Fruit fly (Drosophila melanogaster) whole organism, embryonic: Measurements from ENCODE around the gene sip3.

ENCODE experiments used
- Atf6 ChIP-seq: fragments of 200-800 bp; sonication (Bioruptor generic); IDR thresholded peaks from 2 replicates; pipeline ENCODE4 v1.3.6; 2022; ENCODE audit warnings: missing biosample characterization, missing genetic modification characterization
- C15 ChIP-seq: fragments of 200-800 bp; sonication (Bioruptor generic); IDR thresholded peaks from 3 replicates; pipeline ENCODE4 v1.3.6; 2022; ENCODE audit warnings: missing biosample characterization, missing genetic modification characterization
- CG10462 ChIP-seq: fragments of 200-800 bp; sonication (Bioruptor generic); optimal IDR thresholded peaks from 2 replicates; lab custom pipeline; 2016; ENCODE audit warnings: missing biosample characterization, missing genetic modification characterization
- CG11723 ChIP-seq: fragments of 200-800 bp; sonication (Bioruptor generic); optimal IDR thresholded peaks from 2 replicates; lab custom pipeline; 2017; ENCODE audit warnings: missing biosample characterization, mild to moderate bottlenecking, missing genetic modification characterization
- CG13123 ChIP-seq: fragments of 200-800 bp; sonication (Bioruptor generic); optimal IDR thresholded peaks from 2 replicates; lab custom pipeline; 2016; ENCODE audit warnings: missing biosample characterization, missing genetic modification characterization
- CG14667 ChIP-seq: fragments of 200-800 bp; sonication (Bioruptor generic); IDR thresholded peaks from 2 replicates; pipeline ENCODE4 v1.3.6; 2022; ENCODE audit warnings: missing biosample characterization, missing genetic modification characterization
- CG15514 ChIP-seq: fragments of 200-800 bp; sonication (Bioruptor generic); optimal IDR thresholded peaks from 3 replicates; lab custom pipeline; 2017; ENCODE audit warnings: missing biosample characterization, missing genetic modification characterization, mild to moderate bottlenecking, moderate library complexity, missing genetic modification reagents
- CG1603 ChIP-seq: fragments of 200-800 bp; sonication (Bioruptor generic); optimal IDR thresholded peaks from 2 replicates; lab custom pipeline; 2019; ENCODE audit warnings: missing biosample characterization, mild to moderate bottlenecking, missing genetic modification characterization, moderate library complexity
- CG16813 ChIP-seq: fragments of 200-800 bp; sonication (Bioruptor generic); IDR thresholded peaks from 3 replicates; pipeline ENCODE4 v1.3.6; 2022; ENCODE audit warnings: missing biosample characterization, missing genetic modification characterization; ENCODE audit not compliant: partially characterized antibody
- CG2116 ChIP-seq: fragments of 200-800 bp; sonication (Bioruptor generic); optimal IDR thresholded peaks from 3 replicates; lab custom pipeline; 2018; ENCODE audit warnings: missing biosample characterization, mild to moderate bottlenecking, missing genetic modification characterization
- CG3065 ChIP-seq: fragments of 200-800 bp; sonication (Bioruptor generic); optimal IDR thresholded peaks from 2 replicates; lab custom pipeline; 2016; ENCODE audit warnings: missing biosample characterization, missing genetic modification characterization
- CG32532 ChIP-seq: fragments of 200-800 bp; sonication (Bioruptor generic); IDR thresholded peaks from 2 replicates; pipeline ENCODE4 v1.3.6; 2022; ENCODE audit warnings: missing biosample characterization, missing genetic modification characterization
- CG3995 ChIP-seq: fragments of 200-800 bp; sonication (Bioruptor generic); optimal IDR thresholded peaks from 3 replicates; lab custom pipeline; 2016; ENCODE audit warnings: missing biosample characterization, missing genetic modification characterization
- CG6254 ChIP-seq: fragments of 200-800 bp; sonication (Bioruptor generic); optimal IDR thresholded peaks from 3 replicates; lab custom pipeline; 2017; ENCODE audit warnings: mild to moderate bottlenecking, missing biosample characterization, missing genetic modification reagents, missing genetic modification characterization
- CG6689 ChIP-seq: fragments of 200-800 bp; sonication (Bioruptor generic); IDR thresholded peaks from 2 replicates; pipeline ENCODE4 v1.3.6; 2022; ENCODE audit warnings: missing biosample characterization, missing genetic modification characterization
- CG7556 ChIP-seq: fragments of 200-800 bp; sonication (Bioruptor generic); optimal IDR thresholded peaks from 2 replicates; lab custom pipeline; 2017; ENCODE audit warnings: missing biosample characterization, mild to moderate bottlenecking, missing genetic modification characterization
- CG8388 ChIP-seq: fragments of 200-800 bp; sonication (Bioruptor generic); optimal IDR thresholded peaks from 2 replicates; lab custom pipeline; 2019; ENCODE audit warnings: missing biosample characterization, mild to moderate bottlenecking, missing genetic modification characterization, moderate library complexity
- CG9437 ChIP-seq: fragments of 200-800 bp; sonication (Bioruptor generic); optimal IDR thresholded peaks from 2 replicates; lab custom pipeline; 2018; ENCODE audit warnings: missing biosample characterization, mild to moderate bottlenecking, missing genetic modification characterization
- Camta ChIP-seq: fragments of 200-800 bp; sonication (Bioruptor generic); optimal IDR thresholded peaks from 2 replicates; lab custom pipeline; 2016; ENCODE audit warnings: missing biosample characterization, missing genetic modification characterization
- D ChIP-seq, 2 experiments: fragments of 200-800 bp in 1 of 2; fragments of >200 bp in 1 of 2; sonication (Bioruptor generic) in 1 of 2; optimal IDR thresholded peaks; 2 replicates in 1 of 2; 3 replicates in 1 of 2; lab custom pipeline; 2017; ENCODE audit warnings: mild to moderate bottlenecking in 1 of 2, missing biosample characterization in 1 of 2, missing genetic modification characterization in 1 of 2, missing genetic modification reagents in 1 of 2
- E2f1 ChIP-seq: fragments of 200-800 bp; sonication (Bioruptor generic); IDR thresholded peaks from 2 replicates; pipeline ENCODE4 v1.3.6; 2022; ENCODE audit warnings: missing biosample characterization, missing genetic modification characterization
- E2f2 ChIP-seq: fragments of 200-800 bp; sonication (Bioruptor generic); IDR thresholded peaks from 2 replicates; pipeline ENCODE4 v1.3.6; 2022; ENCODE audit warnings: missing biosample characterization, missing genetic modification characterization
- ERR ChIP-seq: fragments of 200-800 bp; sonication (Bioruptor generic); optimal IDR thresholded peaks from 2 replicates; lab custom pipeline; 2016; ENCODE audit warnings: missing biosample characterization, missing genetic modification characterization
- Elba2 ChIP-seq: fragments of 200-800 bp; sonication (Bioruptor generic); optimal IDR thresholded peaks from 3 replicates; lab custom pipeline; 2016; ENCODE audit warnings: missing biosample characterization, missing genetic modification characterization
- Jarid2 ChIP-seq: fragments of 200-800 bp; sonication (Bioruptor generic); optimal IDR thresholded peaks from 3 replicates; lab custom pipeline; 2017; ENCODE audit warnings: mild to moderate bottlenecking, missing biosample characterization, missing genetic modification reagents, missing genetic modification characterization
- Lhr ChIP-seq: fragments of 200-800 bp; sonication (Bioruptor generic); optimal IDR thresholded peaks from 3 replicates; lab custom pipeline; 2017; ENCODE audit warnings: mild to moderate bottlenecking, missing biosample characterization, missing genetic modification reagents, missing genetic modification characterization
- MBD-R2 ChIP-seq: fragments of 200-800 bp; sonication (Bioruptor generic); IDR thresholded peaks from 2 replicates; pipeline ENCODE4 v1.3.6; 2022; ENCODE audit warnings: missing biosample characterization, missing genetic modification characterization
- MESR4 ChIP-seq: fragments of 200-800 bp; sonication (Bioruptor generic); optimal IDR thresholded peaks from 2 replicates; lab custom pipeline; 2018; ENCODE audit warnings: missing biosample characterization, mild to moderate bottlenecking, missing genetic modification characterization, moderate library complexity
- Med ChIP-seq: fragments of 200-800 bp; sonication (Bioruptor generic); peaks from one replicate; lab custom pipeline; 2016; ENCODE audit warnings: missing biosample characterization, missing genetic modification characterization, mild to moderate bottlenecking, inconsistent platforms, moderate library complexity
- Meics ChIP-seq: fragments of 200-800 bp; sonication (Bioruptor generic); optimal IDR thresholded peaks from 2 replicates; lab custom pipeline; 2017; ENCODE audit warnings: missing biosample characterization, mild to moderate bottlenecking, missing genetic modification characterization
- Pdp1 ChIP-seq, 2 experiments: fragments of 200-800 bp; sonication (Bioruptor generic); optimal IDR thresholded peaks; 3 replicates each; lab custom pipeline; 2016; ENCODE audit warnings: missing biosample characterization in 2 of 2, missing genetic modification characterization in 2 of 2, mild to moderate bottlenecking in 1 of 2, moderate library complexity in 1 of 2
- Rfx ChIP-seq: fragments of 200-800 bp; sonication (Bioruptor generic); IDR thresholded peaks from 2 replicates; pipeline ENCODE4 v1.3.6; 2022; ENCODE audit warnings: missing biosample characterization, missing genetic modification characterization
- Sin3A ChIP-seq: fragments of >200 bp; optimal IDR thresholded peaks from 2 replicates; lab custom pipeline; 2018
- YL-1 ChIP-seq: fragments of 200-800 bp; sonication (Bioruptor generic); optimal IDR thresholded peaks from 3 replicates; lab custom pipeline; 2017; ENCODE audit warnings: missing biosample characterization, mild to moderate bottlenecking, missing genetic modification characterization
- en ChIP-seq: fragments of 200-800 bp; sonication (Bioruptor generic); optimal IDR thresholded peaks from 2 replicates; lab custom pipeline; 2016; ENCODE audit warnings: missing biosample characterization, missing genetic modification characterization
- esg ChIP-seq: fragments of 200-800 bp; sonication (Bioruptor generic); conservative IDR thresholded peaks from 2 replicates; pipeline ENCODE4 v1.3.6; 2022; ENCODE audit warnings: missing biosample characterization, missing genetic modification characterization
- exex ChIP-seq: fragments of 200-800 bp; sonication (Bioruptor generic); optimal IDR thresholded peaks from 4 replicates; lab custom pipeline; 2018; ENCODE audit warnings: missing biosample characterization, mild to moderate bottlenecking, missing genetic modification characterization, moderate library complexity
- fd3F ChIP-seq: fragments of 200-800 bp; sonication (Bioruptor generic); optimal IDR thresholded peaks from 2 replicates; lab custom pipeline; 2018; ENCODE audit warnings: missing biosample characterization, mild to moderate bottlenecking, missing genetic modification characterization, moderate library complexity
- fd64A ChIP-seq: fragments of 200-800 bp; sonication (Bioruptor generic); optimal IDR thresholded peaks from 3 replicates; lab custom pipeline; 2018; ENCODE audit warnings: missing biosample characterization, mild to moderate bottlenecking, missing genetic modification characterization
- gfzf ChIP-seq: fragments of 200-800 bp; sonication (Bioruptor generic); optimal IDR thresholded peaks from 2 replicates; lab custom pipeline; 2016; ENCODE audit warnings: missing biosample characterization, mild to moderate bottlenecking, missing genetic modification characterization, moderate library complexity
- gt ChIP-seq: fragments of 200-800 bp; sonication (Bioruptor generic); IDR thresholded peaks from 2 replicates; pipeline ENCODE4 v1.3.6; 2022; ENCODE audit warnings: missing biosample characterization, missing genetic modification characterization
- h ChIP-seq: fragments of >200 bp; optimal IDR thresholded peaks from 2 replicates; lab custom pipeline; 2017
- inv ChIP-seq: fragments of 200-800 bp; sonication (Bioruptor generic); IDR thresholded peaks from 2 replicates; pipeline ENCODE4 v1.3.6; 2022; ENCODE audit warnings: missing biosample characterization, missing genetic modification characterization; ENCODE audit not compliant: partially characterized antibody
- jigr1 ChIP-seq: fragments of 200-800 bp; sonication (Bioruptor generic); IDR thresholded peaks from 3 replicates; pipeline ENCODE4 v1.3.6; 2022; ENCODE audit warnings: missing biosample characterization, missing genetic modification characterization
- lilli ChIP-seq: fragments of 200-800 bp; sonication (Bioruptor generic); optimal IDR thresholded peaks from 3 replicates; lab custom pipeline; 2016; ENCODE audit warnings: missing biosample characterization, missing genetic modification characterization
- peb ChIP-seq: fragments of 200-800 bp; sonication (Bioruptor generic); IDR thresholded peaks from 2 replicates; pipeline ENCODE4 v1.3.6; 2022; ENCODE audit warnings: missing biosample characterization, missing genetic modification characterization
- sna ChIP-seq: fragments of 200-800 bp; sonication (Bioruptor generic); IDR thresholded peaks from 2 replicates; pipeline ENCODE4 v1.3.6; 2022; ENCODE audit warnings: missing biosample characterization, missing genetic modification characterization; ENCODE audit not compliant: partially characterized antibody
- sqz ChIP-seq: fragments of 200-800 bp; sonication (Bioruptor generic); optimal IDR thresholded peaks from 3 replicates; lab custom pipeline; 2018; ENCODE audit warnings: missing biosample characterization, mild to moderate bottlenecking, missing genetic modification characterization
- usp ChIP-seq: fragments of >200 bp; optimal IDR thresholded peaks from 2 replicates; lab custom pipeline; 2017; ENCODE audit warnings: missing biosample characterization, missing genetic modification characterization
- zen ChIP-seq: fragments of 200-800 bp; sonication (Bioruptor generic); optimal IDR thresholded peaks from 3 replicates; lab custom pipeline; 2018; ENCODE audit warnings: missing biosample characterization, mild to moderate bottlenecking, missing genetic modification characterization, moderate library complexity
- zfh2 ChIP-seq: fragments of 200-800 bp; sonication (Bioruptor generic); optimal IDR thresholded peaks from 2 replicates; lab custom pipeline; 2016; ENCODE audit warnings: missing biosample characterization, missing genetic modification characterization

Gene sip3

dm6 chr3R:31747429-31748048 is 24.5 kb upstream of the sip3 start, which contains the start of the genes nero and CG1910 (continued):
- TF ChIP-seq CG3995 (GFP tag; lab: Kevin White, UChicago) (peak; percentile 94), CG16813 (GFP tag; lab: Robert Waterston, UW) (no peak), CG32532 (GFP tag; lab: Robert Waterston, UW) (no peak), Atf6 (GFP tag; lab: Robert Waterston, UW) (no peak), Jarid2 (GFP tag; lab: Kevin White, UChicago) (no peak), fd3F (GFP tag; lab: Kevin White, UChicago) (no peak), Med (GFP tag; lab: Kevin White, UChicago) (peak; percentile 91), zfh2 (GFP tag; lab: Kevin White, UChicago) (no peak), Camta (GFP tag; lab: Kevin White, UChicago) (no peak), CG9437 (GFP tag; lab: Kevin White, UChicago) (peak; percentile 96), sqz (GFP tag; lab: Kevin White, UChicago) (peak; percentile 31), CG6254 (GFP tag; lab: Kevin White, UChicago) (no peak), CG8388 (GFP tag; lab: Kevin White, UChicago) (peak; percentile 10), en (no peak), zen (tag; lab: Kevin White, UChicago) (peak; percentile 37), esg (no peak), CG2116 (GFP tag; lab: Kevin White, UChicago) (peak; percentile 63), CG14667 (GFP tag; lab: Robert Waterston, UW) (no peak), jigr1 (GFP tag; lab: Robert Waterston, UW) (no peak), CG1603 (tag; lab: Kevin White, UChicago) (peak; percentile 74), MBD-R2 (GFP tag; lab: Robert Waterston, UW) (no peak), ERR (GFP tag; lab: Kevin White, UChicago) (peak; percentile 46), Meics (GFP tag; lab: Kevin White, UChicago) (no peak), sna (GFP tag; lab: Robert Waterston, UW) (no peak), CG15514 (GFP tag; lab: Kevin White, UChicago) (peak; percentile 78), CG3065 (GFP tag; lab: Kevin White, UChicago) (peak; percentile 7), C15 (GFP tag; lab: Robert Waterston, UW) (no peak), D (optimal IDR thresholded peaks at IDR 0.05; lab: Kevin White, UChicago) (no peak), D (GFP tag; optimal IDR thresholded peaks at IDR 0.05; lab: Kevin White, UChicago) (no peak), h (lab: Kevin White, UChicago) (no peak), usp (GFP tag; lab: Kevin White, UChicago) (no peak), fd64A (GFP tag; lab: Kevin White, UChicago) (no peak), gfzf (GFP tag; lab: Kevin White, UChicago) (peak; percentile 92), Rfx (no peak), lilli (GFP tag; lab: Kevin White, UChicago) (no peak), E2f2 (GFP tag; lab: Robert Waterston, UW) (no peak), Elba2 (GFP tag; lab: Kevin White, UChicago) (no peak), inv (GFP tag; lab: Robert Waterston, UW) (no peak), MESR4 (GFP tag; lab: Kevin White, UChicago) (peak; percentile 77), peb (GFP tag; lab: Robert Waterston, UW) (no peak), CG6689 (GFP tag; lab: Robert Waterston, UW) (no peak), E2f1 (GFP tag; lab: Robert Waterston, UW) (no peak), YL-1 (GFP tag; lab: Kevin White, UChicago) (peak; percentile 17), gt (no peak), Pdp1 (GFP tag; optimal IDR thresholded peaks at IDR 0.05; lab: Kevin White, UChicago) (peak in 1 of 2 experiments; percentile 73), exex (tag; lab: Kevin White, UChicago) (no peak), Lhr (GFP tag; lab: Kevin White, UChicago) (peak; percentile 60), Sin3A (lab: Kevin White, UChicago) (peak; percentile 76), CG11723 (GFP tag; lab: Kevin White, UChicago) (no peak), CG7556 (GFP tag; lab: Kevin White, UChicago) (no peak), CG13123 (GFP tag; lab: Kevin White, UChicago) (no peak), CG10462 (GFP tag; lab: Kevin White, UChicago) (no peak)
